Worm (Caenorhabditis elegans): Measurements from ENCODE around the gene oac-8.

ce11 chrIV:10543361-10543760, 41.0 kb upstream of the oac-8 start:
- TF ChIP-seq nhr-28 (tag; optimal IDR thresholded peaks at IDR 0.05), result no peak
- TF ChIP-seq elt-3 (tag; optimal IDR thresholded peaks at IDR 0.05), result no peak
- no peak for TF ChIP-seq unc-62 (GFP tag; optimal IDR thresholded peaks at IDR 0.05)
- TF ChIP-seq ceh-43 (GFP tag; optimal IDR thresholded peaks at IDR 0.05), result no peak
- no peak for TF ChIP-seq ztf-11 (tag; optimal IDR thresholded peaks at IDR 0.05)
